Worm (Caenorhabditis elegans): ENCODE data around the gene rpb-6.

The rpb-6 gene

DNA sequence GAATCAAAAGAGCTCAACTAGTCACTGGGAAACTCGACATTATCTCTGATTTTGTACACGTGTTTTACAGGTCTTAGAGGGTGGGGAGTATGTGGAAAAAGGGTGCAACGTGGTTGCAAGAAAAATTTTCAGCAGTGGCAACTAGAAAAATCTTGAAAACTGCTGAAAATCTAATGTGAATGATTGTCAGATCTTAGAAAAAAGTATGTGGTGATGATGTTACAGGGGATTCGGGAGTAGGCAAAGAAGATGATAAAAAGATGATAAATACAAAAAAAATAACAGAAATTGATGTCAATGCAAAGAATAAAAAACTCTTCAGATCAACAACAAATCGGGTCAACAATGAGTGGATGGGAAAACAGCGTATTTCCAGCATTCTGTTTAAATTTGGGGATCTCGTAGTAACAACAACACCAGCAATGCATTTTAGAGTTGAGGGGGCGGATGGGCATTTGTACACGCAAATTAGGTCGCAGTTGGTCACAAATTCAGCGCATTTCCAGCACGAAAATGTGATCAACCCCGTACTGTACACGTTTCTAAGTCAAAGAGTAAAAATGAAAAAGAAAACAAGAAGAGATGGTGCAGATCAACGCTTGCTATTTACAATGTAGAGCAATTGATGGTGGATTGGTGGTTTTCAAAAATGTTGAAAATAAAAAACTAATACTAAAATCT is 35.6 kb upstream of the rpb-6 start:
- TF ChIP-seq ets-4 (tag; optimal IDR thresholded peaks at IDR 0.05) (no peak), pax-1 (tag; optimal IDR thresholded peaks at IDR 0.05) (no peak), npax-4 (tag; optimal IDR thresholded peaks at IDR 0.05) (no peak), pros-1 (tag; optimal IDR thresholded peaks at IDR 0.05) (no peak), nhr-11 (tag; optimal IDR thresholded peaks at IDR 0.05) (peak; percentile 1)

DNA sequence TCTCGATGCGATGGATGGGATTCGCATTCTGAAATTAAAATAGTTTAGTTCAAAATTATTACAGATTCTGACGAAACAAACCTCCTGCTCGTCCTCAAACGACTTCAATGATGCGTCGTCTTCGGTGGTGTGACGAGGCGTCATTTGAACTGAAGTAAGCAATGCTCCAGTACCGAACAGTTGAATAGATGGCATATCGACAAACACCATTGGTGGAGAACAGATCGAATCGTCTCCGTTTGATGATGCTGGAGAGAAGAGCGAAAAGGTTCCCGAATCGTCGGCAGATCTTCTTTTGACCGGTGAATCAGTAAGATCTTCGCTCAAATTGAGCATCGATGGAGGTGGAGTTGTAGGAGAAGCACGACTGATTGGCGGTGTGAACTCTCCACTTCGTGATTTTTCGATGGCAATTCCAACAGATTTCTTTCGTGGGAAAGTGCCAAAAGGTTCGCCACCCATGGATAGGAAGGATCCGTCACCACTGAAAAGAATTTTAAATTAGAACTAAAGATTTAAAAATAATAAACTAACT is 34.7 kb upstream of the rpb-6 start:
- TF ChIP-seq ceh-30 (tag; optimal IDR thresholded peaks at IDR 0.05) (no peak), ahr-1 (tag; optimal IDR thresholded peaks at IDR 0.05) (no peak), ref-2 (tag; optimal IDR thresholded peaks at IDR 0.05) (no peak), zip-5 (tag; optimal IDR thresholded peaks at IDR 0.05) (no peak), ets-4 (tag; optimal IDR thresholded peaks at IDR 0.05) (no peak), syd-9 (tag; optimal IDR thresholded peaks at IDR 0.05) (no peak), dmd-4 (tag; optimal IDR thresholded peaks at IDR 0.05; ENCODE audit: borderline replicate concordance) (no peak)

DNA sequence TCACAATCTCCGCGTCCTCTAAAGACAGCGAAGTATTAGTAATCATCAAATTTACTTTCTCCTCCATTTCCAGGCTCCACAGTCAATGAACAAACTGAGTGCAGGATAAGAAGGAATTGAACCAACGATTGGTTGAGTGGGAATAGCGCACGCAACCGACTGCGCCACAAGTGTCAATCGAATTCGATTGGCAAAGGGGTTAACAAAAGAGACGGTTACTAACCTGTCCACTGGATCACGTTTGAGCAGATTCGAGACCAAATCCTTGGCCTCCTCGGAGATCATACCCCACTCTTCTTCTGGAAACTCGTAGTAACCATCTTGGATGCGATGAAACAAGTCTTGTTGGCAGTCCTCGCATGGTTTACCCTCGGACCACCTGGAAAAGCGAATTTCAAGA is 34.0 kb upstream of the rpb-6 start:
- TF ChIP-seq C38D4.7 (GFP tag; optimal IDR thresholded peaks at IDR 0.05) = no peak
- TF ChIP-seq nhr-232 (tag; optimal IDR thresholded peaks at IDR 0.05) = peak; percentile 0
- TF ChIP-seq pat-9 (tag; optimal IDR thresholded peaks at IDR 0.05) = peak; percentile 15

DNA sequence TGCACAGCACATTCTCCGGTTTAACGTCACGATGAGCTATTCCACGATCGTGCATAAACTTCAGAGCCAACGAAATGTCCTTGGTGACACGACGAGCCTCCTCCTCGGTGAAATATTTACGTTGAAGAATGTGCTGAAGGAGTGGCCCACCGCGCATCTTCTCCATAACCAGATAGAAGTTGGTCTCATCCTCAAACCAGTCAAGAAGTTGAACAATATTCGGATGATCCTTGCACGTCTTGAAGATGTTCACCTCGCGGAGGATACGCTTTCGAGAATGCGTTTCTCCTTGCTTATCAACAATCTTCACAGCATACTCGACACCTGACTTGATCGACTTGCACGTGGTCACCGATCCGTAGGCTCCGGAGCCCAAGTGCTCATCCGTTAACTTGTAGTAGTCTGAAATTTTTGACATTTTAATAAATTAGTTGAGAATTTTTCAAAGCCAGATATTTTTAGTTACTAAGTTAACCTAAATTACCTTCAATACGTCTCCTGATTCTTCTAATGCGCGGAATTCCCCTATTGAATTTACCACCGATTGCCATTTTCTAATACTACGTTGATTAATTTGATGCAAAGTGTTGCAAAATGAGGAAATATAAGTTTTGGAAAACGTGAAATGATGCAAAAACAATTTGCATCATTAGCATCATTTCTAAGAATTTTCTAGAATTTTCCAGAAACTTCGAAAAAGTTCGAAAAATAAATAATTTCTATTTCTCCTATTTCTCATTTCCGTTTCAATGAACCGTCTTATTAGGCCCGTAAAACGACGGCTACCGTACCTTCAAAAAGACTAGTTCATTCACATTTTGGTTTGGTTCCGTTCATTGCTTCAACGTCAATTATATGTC is 33.0 kb upstream of the rpb-6 start:
- no peak for TF ChIP-seq ahr-1 (tag; optimal IDR thresholded peaks at IDR 0.05)
- TF ChIP-seq ama-1 (optimal IDR thresholded peaks at IDR 0.05) = no peak
- no peak for TF ChIP-seq hlh-30 (tag; optimal IDR thresholded peaks at IDR 0.05; ENCODE audit: insufficient read depth)
- TF ChIP-seq ceh-18 (tag; optimal IDR thresholded peaks at IDR 0.05) = no peak
- TF ChIP-seq C38D4.7 (GFP tag; optimal IDR thresholded peaks at IDR 0.05) = no peak
- no peak for TF ChIP-seq sox-4 (tag; optimal IDR thresholded peaks at IDR 0.05)
- TF ChIP-seq unc-42 (tag; optimal IDR thresholded peaks at IDR 0.05) = no peak
- no peak for TF ChIP-seq ceh-30 (tag; optimal IDR thresholded peaks at IDR 0.05)
- TF ChIP-seq sox-2 (GFP tag; IDR thresholded peaks at IDR 0.05) = no peak
- no peak for TF ChIP-seq nhr-232 (tag; optimal IDR thresholded peaks at IDR 0.05)
- no peak for TF ChIP-seq nfya-1 (tag; optimal IDR thresholded peaks at IDR 0.05)

DNA sequence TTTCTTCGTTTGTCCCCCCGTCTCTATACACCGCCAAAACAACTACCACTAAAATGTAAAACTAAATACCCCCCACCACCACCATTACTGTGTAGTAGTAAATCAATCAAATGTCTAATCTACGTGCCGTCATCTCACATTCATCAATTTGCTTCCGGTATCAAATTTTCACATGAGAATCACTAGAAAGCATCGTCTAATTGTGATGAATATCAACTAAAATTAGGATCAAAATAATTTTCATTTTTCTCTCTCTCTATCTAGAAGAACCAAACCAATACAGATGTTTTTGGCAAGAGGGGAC is 32.4 kb upstream of the rpb-6 start:
- no peak for TF ChIP-seq nfya-1 (tag; optimal IDR thresholded peaks at IDR 0.05)
- TF ChIP-seq ama-1 (optimal IDR thresholded peaks at IDR 0.05) = no peak
- TF ChIP-seq unc-55 (GFP tag; optimal IDR thresholded peaks at IDR 0.05) = peak; percentile 79

DNA sequence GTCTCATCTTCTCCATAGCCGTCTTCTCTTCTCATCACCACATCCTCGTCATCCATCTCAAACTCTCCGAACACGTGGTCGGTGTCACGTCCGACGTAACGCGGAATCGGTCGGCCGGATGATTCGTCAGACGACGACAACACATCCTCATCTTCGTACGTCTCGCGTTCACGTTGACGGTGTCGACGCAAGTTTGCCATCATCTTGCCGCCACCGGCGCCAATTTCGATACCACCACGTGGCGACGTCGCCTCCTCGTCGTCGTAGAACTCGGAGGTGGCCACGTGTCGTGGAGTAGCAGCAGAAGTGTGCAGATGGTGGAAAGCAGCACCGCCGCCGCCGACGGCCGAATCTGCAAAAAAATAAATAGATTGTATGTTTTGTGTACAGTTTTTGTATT is 31.9 kb upstream of the rpb-6 start:
- TF ChIP-seq npax-4 (tag; optimal IDR thresholded peaks at IDR 0.05) (no peak), rnt-1 (tag; optimal IDR thresholded peaks at IDR 0.05) (no peak), gmeb-2 (tag; optimal IDR thresholded peaks at IDR 0.05) (no peak), ttx-3 (tag; optimal IDR thresholded peaks at IDR 0.05) (no peak), hlh-6 (tag; optimal IDR thresholded peaks at IDR 0.05) (peak; percentile 11), hlh-8 (tag; optimal IDR thresholded peaks at IDR 0.05) (peak; percentile 26), dmd-4 (tag; optimal IDR thresholded peaks at IDR 0.05; ENCODE audit: borderline replicate concordance) (no peak), lim-6 (tag; optimal IDR thresholded peaks at IDR 0.05) (peak; percentile 17), tbx-7 (tag; optimal IDR thresholded peaks at IDR 0.05) (peak; percentile 24), elt-4 (tag; optimal IDR thresholded peaks at IDR 0.05) (peak; percentile 12), ref-2 (tag; optimal IDR thresholded peaks at IDR 0.05) (no peak), F13H6.1 (tag; optimal IDR thresholded peaks at IDR 0.05) (no peak), nhr-11 (tag; optimal IDR thresholded peaks at IDR 0.05) (no peak), unc-86 (tag; optimal IDR thresholded peaks at IDR 0.05) (no peak), ceh-30 (tag; optimal IDR thresholded peaks at IDR 0.05) (no peak)
